Fruit fly (Drosophila melanogaster) whole organism, embryonic: ENCODE results near the gene CG9360.

Experiments
- ATbp ChIP-seq: fragments of 200-800 bp; sonication (Bioruptor generic); optimal IDR thresholded peaks from 2 replicates; lab custom pipeline; 2017; ENCODE audit warnings: missing biosample characterization, mild to moderate bottlenecking, missing genetic modification characterization, missing genetic modification reagents
- BtbVII ChIP-seq: fragments of 200-800 bp; sonication (Bioruptor generic); optimal IDR thresholded peaks from 3 replicates; lab custom pipeline; 2017; ENCODE audit warnings: missing biosample characterization, mild to moderate bottlenecking, missing genetic modification characterization
- CG10267 ChIP-seq: fragments of 200-800 bp; sonication (Bioruptor generic); optimal IDR thresholded peaks from 2 replicates; lab custom pipeline; 2018; ENCODE audit warnings: missing biosample characterization, mild to moderate bottlenecking, missing genetic modification characterization, moderate library complexity
- CG10565 ChIP-seq: fragments of 200-800 bp; sonication (Bioruptor generic); optimal IDR thresholded peaks from 3 replicates; lab custom pipeline; 2016; ENCODE audit warnings: missing biosample characterization, mild to moderate bottlenecking, missing genetic modification characterization
- CG12104 ChIP-seq: fragments of 200-800 bp; sonication (Bioruptor generic); optimal IDR thresholded peaks from 3 replicates; lab custom pipeline; 2016; ENCODE audit warnings: missing biosample characterization, missing genetic modification characterization
- CG12391 ChIP-seq: fragments of 200-800 bp; sonication (Bioruptor generic); optimal IDR thresholded peaks from 3 replicates; lab custom pipeline; 2018; ENCODE audit warnings: missing biosample characterization, mild to moderate bottlenecking, missing genetic modification characterization, moderate library complexity
- CG14014 ChIP-seq: fragments of 200-800 bp; sonication (Bioruptor generic); IDR thresholded peaks from 2 replicates; pipeline ENCODE4 v1.3.6; 2022; ENCODE audit warnings: missing biosample characterization, missing genetic modification characterization
- CG14667 ChIP-seq: fragments of 200-800 bp; sonication (Bioruptor generic); IDR thresholded peaks from 2 replicates; pipeline ENCODE4 v1.3.6; 2022; ENCODE audit warnings: missing biosample characterization, missing genetic modification characterization
- CG1602 ChIP-seq: fragments of 200-800 bp; sonication (Bioruptor generic); optimal IDR thresholded peaks from 3 replicates; lab custom pipeline; 2016; ENCODE audit warnings: missing biosample characterization, missing genetic modification characterization
- CG17359 ChIP-seq: fragments of 200-800 bp; sonication (Bioruptor generic); optimal IDR thresholded peaks from 3 replicates; lab custom pipeline; 2018; ENCODE audit warnings: missing biosample characterization, mild to moderate bottlenecking, missing genetic modification characterization, moderate library complexity
- CG18011 ChIP-seq: fragments of 200-800 bp; sonication (Bioruptor generic); optimal IDR thresholded peaks from 2 replicates; lab custom pipeline; 2017; ENCODE audit warnings: missing biosample characterization, missing genetic modification characterization, mild to moderate bottlenecking, moderate library complexity, missing genotype
- CG2875 ChIP-seq: fragments of 200-800 bp; sonication (Bioruptor generic); optimal IDR thresholded peaks from 2 replicates; lab custom pipeline; 2017; ENCODE audit warnings: missing biosample characterization, mild to moderate bottlenecking, missing genetic modification characterization, missing genetic modification reagents
- CG30403 ChIP-seq: fragments of 200-800 bp; sonication (Bioruptor generic); optimal IDR thresholded peaks from 3 replicates; lab custom pipeline; 2016; ENCODE audit warnings: missing biosample characterization, missing genetic modification characterization
- CG34224 ChIP-seq: fragments of 200-800 bp; sonication (Bioruptor generic); IDR thresholded peaks from 3 replicates; pipeline ENCODE4 v1.3.6; 2022; ENCODE audit warnings: missing biosample characterization, missing genetic modification characterization; ENCODE audit not compliant: partially characterized antibody
- CG34422 ChIP-seq: fragments of 200-800 bp; sonication (Bioruptor generic); IDR thresholded peaks from 3 replicates; pipeline ENCODE4 v1.3.6; 2022; ENCODE audit warnings: missing biosample characterization, missing genetic modification characterization
- CG3847 ChIP-seq: fragments of 200-800 bp; sonication (Bioruptor generic); IDR thresholded peaks from 2 replicates; pipeline ENCODE4 v1.3.6; 2022; ENCODE audit warnings: missing biosample characterization, missing genetic modification characterization
- CG4282 ChIP-seq: fragments of 200-800 bp; sonication (Bioruptor generic); optimal IDR thresholded peaks from 2 replicates; lab custom pipeline; 2016; ENCODE audit warnings: missing biosample characterization, missing genetic modification characterization
- CG6683 ChIP-seq: fragments of 200-800 bp; sonication (Bioruptor generic); optimal IDR thresholded peaks from 2 replicates; lab custom pipeline; 2017; ENCODE audit warnings: missing biosample characterization, mild to moderate bottlenecking, missing genetic modification characterization, missing genetic modification reagents
- CG6854 ChIP-seq: fragments of 200-800 bp; sonication (Bioruptor generic); optimal IDR thresholded peaks from 3 replicates; lab custom pipeline; 2017; ENCODE audit warnings: missing biosample characterization, mild to moderate bottlenecking, missing genetic modification characterization
- CG7357 ChIP-seq: fragments of 200-800 bp; sonication (Bioruptor generic); IDR thresholded peaks from 3 replicates; pipeline ENCODE4 v1.3.6; 2022; ENCODE audit warnings: missing biosample characterization, missing genetic modification characterization
- CG7839 ChIP-seq: fragments of 200-800 bp; sonication (Bioruptor generic); optimal IDR thresholded peaks from 3 replicates; lab custom pipeline; 2018; ENCODE audit warnings: missing biosample characterization, mild to moderate bottlenecking, missing genetic modification characterization, moderate library complexity
- D19B ChIP-seq: fragments of 200-800 bp; sonication (Bioruptor generic); optimal IDR thresholded peaks from 2 replicates; lab custom pipeline; 2017; ENCODE audit warnings: missing biosample characterization, mild to moderate bottlenecking, missing genetic modification characterization
- Dad ChIP-seq: fragments of 200-800 bp; sonication (Bioruptor generic); optimal IDR thresholded peaks from 3 replicates; lab custom pipeline; 2016; ENCODE audit warnings: missing biosample characterization, missing genetic modification characterization
- Dbx ChIP-seq: fragments of 200-800 bp; sonication (Bioruptor generic); IDR thresholded peaks from 3 replicates; pipeline ENCODE4 v1.3.6; 2022; ENCODE audit warnings: missing biosample characterization, missing genetic modification characterization
- HLH3B ChIP-seq: fragments of 200-800 bp; sonication (Bioruptor generic); IDR thresholded peaks from 2 replicates; pipeline ENCODE4 v1.3.6; 2022; ENCODE audit warnings: missing biosample characterization, missing genetic modification characterization
- Hmx ChIP-seq: fragments of 200-800 bp; sonication (Bioruptor generic); optimal IDR thresholded peaks from 2 replicates; lab custom pipeline; 2016; ENCODE audit warnings: missing biosample characterization, missing genetic modification characterization
- Hr39 ChIP-seq: fragments of >200 bp; optimal IDR thresholded peaks from 2 replicates; lab custom pipeline; 2017
- Lhr ChIP-seq: fragments of 200-800 bp; sonication (Bioruptor generic); optimal IDR thresholded peaks from 3 replicates; lab custom pipeline; 2017; ENCODE audit warnings: mild to moderate bottlenecking, missing biosample characterization, missing genetic modification reagents, missing genetic modification characterization
- NfI ChIP-seq: fragments of 200-800 bp; sonication (Bioruptor generic); optimal IDR thresholded peaks from 3 replicates; lab custom pipeline; 2018; ENCODE audit warnings: missing biosample characterization, mild to moderate bottlenecking, missing genetic modification characterization, moderate library complexity
- Ptx1 ChIP-seq: fragments of 200-800 bp; sonication (Bioruptor generic); IDR thresholded peaks from 2 replicates; pipeline ENCODE4 v1.3.6; 2022; ENCODE audit warnings: missing biosample characterization, missing genetic modification characterization
- Ravus ChIP-seq: fragments of 200-800 bp; sonication (Bioruptor generic); IDR thresholded peaks from 2 replicates; pipeline ENCODE4 v1.3.6; 2022; ENCODE audit warnings: missing biosample characterization, missing genetic modification characterization
- Stat92E ChIP-seq, 3 experiments: fragments of >200 bp in 2 of 3; fragments of 200-800 bp in 1 of 3; sonication (Bioruptor generic) in 1 of 3; optimal IDR thresholded peaks; 2 replicates each; lab custom pipeline; 2017 to 2019; ENCODE audit warnings: missing biosample characterization in 3 of 3, missing genetic modification characterization in 3 of 3, mild to moderate bottlenecking in 1 of 3, moderate library complexity in 1 of 3
- Taf1 ChIP-seq: fragments of 200-800 bp; sonication (Bioruptor generic); IDR thresholded peaks from 2 replicates; pipeline ENCODE4 v1.3.6; 2022; ENCODE audit warnings: missing biosample characterization, missing genetic modification characterization
- Trl ChIP-seq, 3 experiments: fragments of >200 bp in 2 of 3; fragments of 200-800 bp in 1 of 3; sonication (Bioruptor generic) in 1 of 3; optimal IDR thresholded peaks; 2 replicates in 1 of 3; 3 replicates in 2 of 3; lab custom pipeline; 2016 to 2017; ENCODE audit warnings: missing biosample characterization in 1 of 3, missing genetic modification characterization in 1 of 3
- ash1 ChIP-seq: fragments of 200-800 bp; sonication (Bioruptor generic); optimal IDR thresholded peaks from 2 replicates; lab custom pipeline; 2018; ENCODE audit warnings: missing biosample characterization, mild to moderate bottlenecking, missing genetic modification characterization
- az2 ChIP-seq: fragments of 200-800 bp; sonication (Bioruptor generic); optimal IDR thresholded peaks from 3 replicates; lab custom pipeline; 2016; ENCODE audit warnings: missing biosample characterization, missing genetic modification characterization
- cwo ChIP-seq: fragments of 200-800 bp; sonication (Bioruptor generic); optimal IDR thresholded peaks from 3 replicates; lab custom pipeline; 2017; ENCODE audit warnings: missing biosample characterization, missing genetic modification characterization, mild to moderate bottlenecking, moderate library complexity, missing genetic modification reagents
- dati ChIP-seq: fragments of 200-800 bp; sonication (Bioruptor generic); IDR thresholded peaks from 2 replicates; pipeline ENCODE4 v1.3.6; 2022; ENCODE audit warnings: missing biosample characterization, missing genetic modification characterization
- dysf ChIP-seq: fragments of 200-800 bp; sonication (Bioruptor generic); IDR thresholded peaks from 3 replicates; pipeline ENCODE4 v1.3.6; 2022; ENCODE audit warnings: missing biosample characterization, missing genetic modification characterization
- gem ChIP-seq: fragments of 200-800 bp; sonication (Bioruptor generic); optimal IDR thresholded peaks from 2 replicates; lab custom pipeline; 2019; ENCODE audit warnings: missing biosample characterization, mild to moderate bottlenecking, missing genetic modification characterization, moderate library complexity
- gsb ChIP-seq: fragments of 200-800 bp; sonication (Bioruptor generic); IDR thresholded peaks from 2 replicates; pipeline ENCODE4 v1.3.6; 2022; ENCODE audit warnings: missing biosample characterization, missing genetic modification characterization
- inv ChIP-seq: fragments of 200-800 bp; sonication (Bioruptor generic); IDR thresholded peaks from 2 replicates; pipeline ENCODE4 v1.3.6; 2022; ENCODE audit warnings: missing biosample characterization, missing genetic modification characterization; ENCODE audit not compliant: partially characterized antibody
- ken ChIP-seq: fragments of 200-800 bp; sonication (Bioruptor generic); IDR thresholded peaks from 3 replicates; pipeline ENCODE4 v1.3.6; 2022; ENCODE audit warnings: missing biosample characterization, missing genetic modification characterization
- klu ChIP-seq: fragments of 200-800 bp; sonication (Bioruptor generic); IDR thresholded peaks from 2 replicates; pipeline ENCODE4 v1.3.6; 2022; ENCODE audit warnings: missing biosample characterization, missing genetic modification characterization
- phol ChIP-seq: fragments of 200-800 bp; sonication (Bioruptor generic); optimal IDR thresholded peaks from 3 replicates; lab custom pipeline; 2018; ENCODE audit warnings: missing biosample characterization, mild to moderate bottlenecking, missing genetic modification characterization, moderate library complexity
- pnt ChIP-seq: fragments of 200-800 bp; sonication (Bioruptor generic); optimal IDR thresholded peaks from 3 replicates; lab custom pipeline; 2016; ENCODE audit warnings: missing biosample characterization, missing genetic modification characterization
- run ChIP-seq: fragments of 200-800 bp; sonication (Bioruptor generic); optimal IDR thresholded peaks from 3 replicates; lab custom pipeline; 2018; ENCODE audit warnings: missing biosample characterization, mild to moderate bottlenecking, missing genetic modification characterization
- sr ChIP-seq: fragments of 200-800 bp; sonication (Bioruptor generic); IDR thresholded peaks from 3 replicates; pipeline ENCODE4 v1.3.6; 2022; ENCODE audit warnings: missing biosample characterization, missing genetic modification characterization
- tx ChIP-seq: fragments of 200-800 bp; sonication (Bioruptor generic); optimal IDR thresholded peaks from 2 replicates; lab custom pipeline; 2016; ENCODE audit warnings: missing biosample characterization, missing genetic modification characterization
- z ChIP-seq: fragments of 200-800 bp; sonication (Bioruptor generic); IDR thresholded peaks from 3 replicates; pipeline ENCODE4 v1.3.6; 2022; ENCODE audit warnings: missing biosample characterization, missing genetic modification characterization
- zf30C ChIP-seq: fragments of 200-800 bp; sonication (Bioruptor generic); optimal IDR thresholded peaks from 3 replicates; lab custom pipeline; 2018; ENCODE audit warnings: missing biosample characterization, mild to moderate bottlenecking, missing genetic modification characterization

CG9360 gene

DNA sequence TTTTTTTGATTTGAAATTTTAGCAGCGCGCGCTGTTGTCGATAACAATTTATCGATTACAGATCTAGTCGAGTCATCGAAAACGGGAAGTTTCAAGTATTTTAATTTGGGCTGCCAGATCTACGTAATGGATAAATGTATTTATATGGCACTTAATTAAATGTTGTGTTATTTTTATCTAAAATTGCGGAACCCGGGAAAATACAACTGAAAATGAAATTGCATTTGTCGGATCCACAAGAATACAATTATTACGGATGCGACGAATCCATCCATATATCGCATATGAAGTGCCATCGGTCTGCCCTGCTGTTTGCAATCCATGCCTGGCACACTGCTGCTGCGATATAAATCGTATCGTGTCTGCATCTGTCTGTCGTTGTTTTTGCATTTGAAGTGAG, 44.3 kb downstream of the CG9360 start, which contains the start of gene Tango10 (continued):
- TF ChIP-seq dysf (GFP tag; lab: Robert Waterston, UW) (peak; percentile 50; the same call in 2 of the 3 replicates), CG10267 (peak; percentile 51), Taf1 (GFP tag; lab: Robert Waterston, UW) (0 out of 2 replicates have a peak, but pooled peaks have one; percentile 13), Hmx (peak; percentile 17), Ptx1 (GFP tag; lab: Robert Waterston, UW) (peak; percentile 62), Ravus (GFP tag; lab: Robert Waterston, UW) (no peak), run (tag; lab: Kevin White, UChicago) (no peak), CG14014 (GFP tag; lab: Robert Waterston, UW) (0 out of 2 replicates have a peak, but pooled peaks have one; percentile 39), az2 (peak; percentile 29), gsb (GFP tag; lab: Robert Waterston, UW) (0 out of 2 replicates have a peak, but pooled peaks have one; percentile 21), z (GFP tag; lab: Robert Waterston, UW) (no peak), BtbVII (GFP tag; lab: Kevin White, UChicago) (no peak), sr (GFP tag; lab: Robert Waterston, UW) (no peak), CG18011 (no peak), CG34422 (GFP tag; lab: Robert Waterston, UW) (peak; percentile 49; the same call in 1 of the 3 replicates), Stat92E (GFP tag; optimal IDR thresholded peaks at IDR 0.05; lab: Kevin White, UChicago) (no peak), Lhr (peak; percentile 2), dati (GFP tag; lab: Robert Waterston, UW) (no peak), D19B (GFP tag; lab: Kevin White, UChicago) (no peak), CG12391 (tag; lab: Kevin White, UChicago) (peak; percentile 60), CG30403 (GFP tag; lab: Kevin White, UChicago) (peak; percentile 65), CG4282 (GFP tag; lab: Kevin White, UChicago) (peak; percentile 22), cwo (GFP tag; lab: Kevin White, UChicago) (no peak), gem (tag; lab: Kevin White, UChicago) (peak; percentile 76), Hr39 (lab: Kevin White, UChicago) (no peak), CG34224 (GFP tag; lab: Robert Waterston, UW) (peak; percentile 79), CG12104 (GFP tag; lab: Kevin White, UChicago) (no peak), CG10565 (no peak), ATbp (GFP tag; lab: Kevin White, UChicago) (no peak), pnt (peak; percentile 21), inv (GFP tag; lab: Robert Waterston, UW) (peak; percentile 82), Trl (optimal IDR thresholded peaks at IDR 0.05; lab: Kevin White, UChicago) (no peak), Trl (GFP tag; optimal IDR thresholded peaks at IDR 0.05; lab: Kevin White, UChicago) (peak; percentile 45), CG7839 (tag; lab: Kevin White, UChicago) (peak; percentile 20), CG2875 (GFP tag; lab: Kevin White, UChicago) (no peak), CG6683 (GFP tag; lab: Kevin White, UChicago) (no peak), Dad (GFP tag; lab: Kevin White, UChicago) (peak; percentile 39), ken (GFP tag; lab: Robert Waterston, UW) (peak; percentile 66; the same call in 2 of the 3 replicates), CG17359 (tag; lab: Kevin White, UChicago) (peak; percentile 26), klu (no peak), CG14667 (GFP tag; lab: Robert Waterston, UW) (no peak), CG3847 (GFP tag; lab: Robert Waterston, UW) (peak; percentile 65), phol (peak; percentile 86), zf30C (no peak), CG1602 (GFP tag; lab: Kevin White, UChicago) (peak; percentile 34), HLH3B (GFP tag; lab: Robert Waterston, UW) (peak; percentile 58), tx (GFP tag; lab: Kevin White, UChicago) (peak; percentile 18), NfI (peak; percentile 45), CG7357 (GFP tag; lab: Robert Waterston, UW) (peak; percentile 36; the same call in 1 of the 3 replicates), CG6854 (GFP tag; lab: Kevin White, UChicago) (no peak), ash1 (no peak), Dbx (peak; percentile 75)
